Comparison of ENCODE assay signal across 5 worm cellular contexts in the genomic region with DNA sequence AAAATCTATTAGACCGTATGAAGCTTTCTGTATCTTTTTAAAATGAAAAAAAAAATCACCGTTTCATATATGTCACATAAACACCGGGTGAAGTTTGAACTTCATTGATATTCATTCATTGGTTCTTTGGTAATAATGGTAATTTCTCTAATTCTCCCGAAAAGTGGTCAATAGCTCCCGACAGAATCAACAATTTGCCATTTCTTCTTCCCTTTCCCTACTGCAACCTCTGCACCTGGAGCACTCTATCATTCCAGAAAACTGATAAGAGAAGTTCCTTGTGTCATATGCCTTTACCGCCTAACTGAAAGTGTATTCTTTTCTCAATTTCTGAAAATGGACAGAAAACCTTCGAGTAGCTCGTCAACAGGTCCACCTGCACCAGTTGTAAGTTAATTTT.
A peak's percentile ranks its signal among the peaks of the same experiment; 100 is the strongest.
TF ChIP-seq lines count a peak whose summit lies in the region.

A gene (plus strand): TSS at position 220 of the 400 bp plus-strand sequence.

TF ChIP-seq in whole organism, L1 larva, 84 proteins besides CTCF, POLR2A, EP300 and RAD21:
- TF ChIP-seq ceh-82 (tag; optimal IDR thresholded peaks at IDR 0.05; lab: Kevin White, UChicago) (no peak), elt-2 (tag; optimal IDR thresholded peaks at IDR 0.05; lab: Kevin White, UChicago) (peak; percentile 27), unc-30 (tag; optimal IDR thresholded peaks at IDR 0.05; lab: Kevin White, UChicago) (no peak), unc-98 (GFP tag; IDR thresholded peaks at IDR 0.05; lab: Robert Waterston, UW) (no peak), pqm-1 (tag; optimal IDR thresholded peaks at IDR 0.05; lab: Kevin White, UChicago) (peak; percentile 4), fkh-4 (tag; optimal IDR thresholded peaks at IDR 0.05; lab: Kevin White, UChicago; ENCODE audit: borderline replicate concordance) (no peak), ceh-90 (tag; optimal IDR thresholded peaks at IDR 0.05; lab: Kevin White, UChicago) (no peak), isw-1 (GFP tag; IDR thresholded peaks at IDR 0.05; lab: Robert Waterston, UW) (no peak), zip-4 (GFP tag; optimal IDR thresholded peaks at IDR 0.05; lab: Kevin White, UChicago) (no peak), dsc-1 (tag; optimal IDR thresholded peaks at IDR 0.05; lab: Kevin White, UChicago) (no peak), alr-1 (tag; optimal IDR thresholded peaks at IDR 0.05; lab: Kevin White, UChicago; ENCODE audit: borderline replicate concordance) (no peak)

TF ChIP-seq in whole organism, L2 larva, 48 proteins besides CTCF, POLR2A, EP300 and RAD21:
- TF ChIP-seq fos-1 (tag; optimal IDR thresholded peaks at IDR 0.05; lab: Kevin White, UChicago) = peak; percentile 69
- TF ChIP-seq elt-3 (tag; optimal IDR thresholded peaks at IDR 0.05; lab: Kevin White, UChicago) = no peak
- no peak for TF ChIP-seq lsy-2 (tag; optimal IDR thresholded peaks at IDR 0.05; lab: Kevin White, UChicago)
- no peak for TF ChIP-seq ceh-82 (tag; optimal IDR thresholded peaks at IDR 0.05; lab: Kevin White, UChicago)
- TF ChIP-seq R02D3.7 (tag; optimal IDR thresholded peaks at IDR 0.05; lab: Kevin White, UChicago) = no peak
- no peak for TF ChIP-seq lin-13 (GFP tag; optimal IDR thresholded peaks at IDR 0.05; lab: Kevin White, UChicago)
- TF ChIP-seq mbf-1 (tag; optimal IDR thresholded peaks at IDR 0.05; lab: Kevin White, UChicago) = no peak
- TF ChIP-seq ZK546.5 (tag; optimal IDR thresholded peaks at IDR 0.05; lab: Kevin White, UChicago) = no peak
- peak; percentile 18 for TF ChIP-seq gmeb-1 (tag; optimal IDR thresholded peaks at IDR 0.05; lab: Kevin White, UChicago)
- TF ChIP-seq nhr-6 (tag; optimal IDR thresholded peaks at IDR 0.05; lab: Kevin White, UChicago) = no peak
- no peak for TF ChIP-seq zag-1 (tag; optimal IDR thresholded peaks at IDR 0.05; lab: Kevin White, UChicago)
- TF ChIP-seq sma-9 (GFP tag; optimal IDR thresholded peaks at IDR 0.05; lab: Kevin White, UChicago) = no peak
- no peak for TF ChIP-seq sma-9 (tag; optimal IDR thresholded peaks at IDR 0.05; lab: Kevin White, UChicago)

TF ChIP-seq in whole organism, L3 larva, 47 proteins besides CTCF, POLR2A, EP300 and RAD21:
- TF ChIP-seq pqm-1 (tag; optimal IDR thresholded peaks at IDR 0.05; lab: Kevin White, UChicago) (peak; percentile 92), elt-2 (tag; optimal IDR thresholded peaks at IDR 0.05; lab: Kevin White, UChicago) (peak; percentile 80), ztf-4 (tag; optimal IDR thresholded peaks at IDR 0.05; lab: Kevin White, UChicago) (no peak), ZK546.5 (tag; optimal IDR thresholded peaks at IDR 0.05; lab: Kevin White, UChicago) (no peak), pha-4 (tag; optimal IDR thresholded peaks at IDR 0.05; lab: Kevin White, UChicago) (peak; percentile 46)

TF ChIP-seq in whole organism, L4 larva, 104 proteins besides CTCF, POLR2A, EP300 and RAD21:
- TF ChIP-seq dmd-6 (GFP tag; IDR thresholded peaks at IDR 0.05; lab: Robert Waterston, UW) (peak; percentile 77), pqm-1 (tag; optimal IDR thresholded peaks at IDR 0.05; lab: Kevin White, UChicago) (peak; percentile 83), daf-16 (GFP tag; optimal IDR thresholded peaks at IDR 0.05; lab: Kevin White, UChicago) (no peak), daf-16 (tag; optimal IDR thresholded peaks at IDR 0.05; lab: Kevin White, UChicago) (peak; percentile 97), nhr-77 (tag; optimal IDR thresholded peaks at IDR 0.05; lab: Kevin White, UChicago) (peak; percentile 70), nhr-111 (GFP tag; optimal IDR thresholded peaks at IDR 0.05; lab: Kevin White, UChicago) (no peak), snpc-1.2 (GFP tag; IDR thresholded peaks at IDR 0.05; lab: Robert Waterston, UW) (0 out of 2 replicates have a peak, but pooled peaks have one; percentile 29), nhr-28 (tag; optimal IDR thresholded peaks at IDR 0.05; lab: Kevin White, UChicago) (peak; percentile 59), hlh-11 (tag; optimal IDR thresholded peaks at IDR 0.05; lab: Kevin White, UChicago) (no peak), dve-1 (tag; optimal IDR thresholded peaks at IDR 0.05; lab: Kevin White, UChicago; ENCODE audit: insufficient read depth) (peak; percentile 71)

TF ChIP-seq in whole organism, young adult, 124 proteins besides CTCF, POLR2A, EP300 and RAD21:
- peak; percentile 9 for TF ChIP-seq attf-5 (GFP tag; optimal IDR thresholded peaks at IDR 0.05; lab: Kevin White, UChicago)
- TF ChIP-seq nhr-80 (tag; optimal IDR thresholded peaks at IDR 0.05; lab: Kevin White, UChicago) = peak; percentile 85
- 0 out of 2 replicates have a peak, but pooled peaks have one; percentile 54 for TF ChIP-seq Y56A3A.18 (GFP tag; IDR thresholded peaks at IDR 0.05; lab: Robert Waterston, UW)
- no peak for TF ChIP-seq snpc-4 (GFP tag; optimal IDR thresholded peaks at IDR 0.05; lab: Kevin White, UChicago)
- peak in 2 of 4 experiments; percentile 3 to 52 for TF ChIP-seq snpc-4 (tag; optimal IDR thresholded peaks at IDR 0.05; lab: Kevin White, UChicago)
- no peak for TF ChIP-seq ztf-6 (GFP tag; IDR thresholded peaks at IDR 0.05; lab: Robert Waterston, UW)
- no peak for TF ChIP-seq F52B5.7 (tag; optimal IDR thresholded peaks at IDR 0.05; lab: Kevin White, UChicago)
- TF ChIP-seq tbp1 (GFP tag; optimal IDR thresholded peaks at IDR 0.05; lab: Kevin White, UChicago) = peak; percentile 11
TF ChIP-seq in whole organism, young adult: peak in this region for 5.
